Fruit fly (Drosophila melanogaster): Measurements from ENCODE around the gene CG13385.

DNA sequence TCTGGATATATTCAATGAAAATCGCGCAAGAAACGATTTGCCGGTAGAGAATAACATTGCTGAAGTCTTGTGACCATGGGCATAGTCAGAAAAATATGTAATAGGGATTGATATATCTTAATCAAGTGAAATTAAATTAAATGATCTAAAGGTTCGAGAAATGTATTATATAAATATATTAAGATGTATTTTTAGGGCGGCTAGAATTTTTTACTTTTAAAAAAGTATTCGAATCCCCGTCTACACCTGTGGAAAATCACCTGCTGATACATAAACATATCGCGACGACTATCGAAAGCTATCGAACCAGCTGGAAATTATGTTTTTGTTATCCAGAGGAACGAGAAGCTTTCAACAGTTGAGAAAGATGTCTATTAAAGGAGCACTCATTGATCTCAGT lies 19.7 kb upstream of the CG13385 start, which contains the start of the genes CG13390 and CG17294:
- TF ChIP-seq CG8478 (optimal IDR thresholded peaks at IDR 0.05) (no peak), CTCF (optimal IDR thresholded peaks at IDR 0.05) (no peak)
